Worm (Caenorhabditis elegans) whole organism, L3 larva: Measurements from ENCODE around the gene F59B1.10.

Source experiments
- ZK546.5 ChIP-seq: sonication (generic microtip); optimal IDR thresholded peaks from 2 replicates; lab custom pipeline; 2017; ENCODE audit warnings: missing biosample characterization, missing genetic modification characterization
- aly-2 ChIP-seq: fragments of 150-350 bp; optimal IDR thresholded peaks from 2 replicates; lab custom pipeline; 2014; ENCODE audit warnings: missing biosample characterization, missing genetic modification characterization
- ceh-82 ChIP-seq: fragments of 150-350 bp; optimal IDR thresholded peaks from 2 replicates; lab custom pipeline; 2014; ENCODE audit warnings: missing biosample characterization, missing genetic modification characterization
- daf-12 ChIP-seq: fragments of 150-350 bp; optimal IDR thresholded peaks from 2 replicates; lab custom pipeline; 2014; ENCODE audit warnings: missing biosample characterization, missing genetic modification reagents, missing genetic modification characterization
- egl-27 ChIP-seq: sonication (generic microtip); optimal IDR thresholded peaks from 4 replicates; lab custom pipeline; 2017; ENCODE audit warnings: missing biosample characterization, missing genetic modification reagents, missing genetic modification characterization
- egl-5 ChIP-seq: fragments of 150-350 bp; optimal IDR thresholded peaks from 2 replicates; lab custom pipeline; 2017; ENCODE audit warnings: missing biosample characterization, missing genetic modification reagents, missing genetic modification characterization, inconsistent platforms
- elt-2 ChIP-seq: sonication (generic microtip); optimal IDR thresholded peaks from 2 replicates; lab custom pipeline; 2016; ENCODE audit warnings: missing genetic modification reagents, mild to moderate bottlenecking, missing genetic modification characterization, missing compliant biosample characterization
- elt-3 ChIP-seq, 3 experiments: fragments of 150-350 bp in 1 of 3; sonication (generic microtip) in 2 of 3; optimal IDR thresholded peaks; 2 replicates in 2 of 3; 4 replicates in 1 of 3; lab custom pipeline; 2014 to 2017; ENCODE audit warnings: missing biosample characterization in 3 of 3, missing genetic modification characterization in 3 of 3
- fkh-2 ChIP-seq: fragments of 150-350 bp; optimal IDR thresholded peaks from 2 replicates; lab custom pipeline; 2014; ENCODE audit warnings: missing biosample characterization, missing genetic modification reagents, missing genetic modification characterization
- fos-1 ChIP-seq: fragments of 150-350 bp; optimal IDR thresholded peaks from 2 replicates; lab custom pipeline; 2014; ENCODE audit warnings: missing biosample characterization, missing genetic modification characterization
- hmg-11 ChIP-seq: sonication (generic microtip); optimal IDR thresholded peaks from 2 replicates; lab custom pipeline; 2016; ENCODE audit warnings: missing genetic modification characterization, missing compliant biosample characterization
- jun-1 ChIP-seq: fragments of 150-350 bp; optimal IDR thresholded peaks from 2 replicates; lab custom pipeline; 2014; ENCODE audit warnings: missing biosample characterization, missing genetic modification reagents, missing genetic modification characterization
- lin-15B ChIP-seq: fragments of 150-350 bp; optimal IDR thresholded peaks from 2 replicates; lab custom pipeline; 2014; ENCODE audit warnings: missing biosample characterization, missing genetic modification characterization
- lin-39 ChIP-seq: fragments of 150-350 bp; optimal IDR thresholded peaks from 2 replicates; lab custom pipeline; 2018; ENCODE audit warnings: missing biosample characterization, missing genetic modification reagents, missing genetic modification characterization
- mdl-1 ChIP-seq: fragments of 150-350 bp; optimal IDR thresholded peaks from 2 replicates; lab custom pipeline; 2014; ENCODE audit warnings: missing biosample characterization, missing genetic modification characterization
- nfya-1 ChIP-seq: sonication (generic microtip); optimal IDR thresholded peaks from 2 replicates; lab custom pipeline; 2017; ENCODE audit warnings: missing genetic modification characterization, mild to moderate bottlenecking, missing compliant biosample characterization, antibody characterized with exemption, moderate library complexity; ENCODE audit not compliant: insufficient read depth
- nhr-11 ChIP-seq: fragments of 150-350 bp; optimal IDR thresholded peaks from 2 replicates; lab custom pipeline; 2014; ENCODE audit warnings: missing biosample characterization, missing genetic modification characterization
- nhr-12 ChIP-seq: fragments of 150-350 bp; optimal IDR thresholded peaks from 2 replicates; lab custom pipeline; 2014; ENCODE audit warnings: missing biosample characterization, missing genetic modification characterization
- nhr-23 ChIP-seq: fragments of 150-350 bp; optimal IDR thresholded peaks from 2 replicates; lab custom pipeline; 2014; ENCODE audit warnings: missing biosample characterization, missing genetic modification reagents, missing genetic modification characterization
- nhr-237 ChIP-seq: fragments of 150-350 bp; optimal IDR thresholded peaks from 2 replicates; lab custom pipeline; 2014; ENCODE audit warnings: missing biosample characterization, missing genetic modification characterization
- nhr-25 ChIP-seq: sonication (generic microtip); optimal IDR thresholded peaks from 2 replicates; lab custom pipeline; 2017; ENCODE audit warnings: missing biosample characterization, missing genetic modification characterization
- nhr-28 ChIP-seq: fragments of 150-350 bp; optimal IDR thresholded peaks from 2 replicates; lab custom pipeline; 2014; ENCODE audit warnings: missing biosample characterization, missing genetic modification characterization
- nhr-43 ChIP-seq: sonication (generic microtip); optimal IDR thresholded peaks from 2 replicates; lab custom pipeline; 2016; ENCODE audit warnings: mild to moderate bottlenecking, missing genetic modification characterization, missing compliant biosample characterization; ENCODE audit not compliant: poor library complexity, severe bottlenecking
- nhr-77 ChIP-seq: fragments of 150-350 bp; optimal IDR thresholded peaks from 2 replicates; lab custom pipeline; 2014; ENCODE audit warnings: missing biosample characterization, missing genetic modification characterization
- pqm-1 ChIP-seq: fragments of 150-350 bp; optimal IDR thresholded peaks from 2 replicates; lab custom pipeline; 2017; ENCODE audit warnings: missing biosample characterization, missing genetic modification characterization, inconsistent platforms
- skn-1 ChIP-seq: fragments of 150-350 bp; optimal IDR thresholded peaks from 2 replicates; lab custom pipeline; 2014; ENCODE audit warnings: missing biosample characterization, missing genetic modification characterization
- snpc-4 ChIP-seq: fragments of 150-350 bp; optimal IDR thresholded peaks from 2 replicates; lab custom pipeline; 2014; ENCODE audit warnings: missing biosample characterization, missing genetic modification characterization
- unc-39 ChIP-seq: sonication (generic microtip); optimal IDR thresholded peaks from 4 replicates; lab custom pipeline; 2017; ENCODE audit warnings: missing biosample characterization, missing genetic modification characterization
- unc-62 ChIP-seq: fragments of 150-350 bp; sonication (generic microtip); optimal IDR thresholded peaks from 4 replicates; lab custom pipeline; 2014; ENCODE audit warnings: missing biosample characterization, missing genetic modification reagents, missing genetic modification characterization
- ztf-4 ChIP-seq: fragments of 150-350 bp; optimal IDR thresholded peaks from 2 replicates; lab custom pipeline; 2014; ENCODE audit warnings: missing biosample characterization, missing genetic modification characterization

F59B1.10 gene

ce11 chrV:3686292-3686691 is 38.5 kb upstream of the F59B1.10 start:
- TF ChIP-seq mdl-1 (no peak), jun-1 (tag; lab: Kevin White, UChicago) (no peak), daf-12 (tag; lab: Kevin White, UChicago) (no peak), lin-39 (no peak), nhr-43 (tag; lab: Kevin White, UChicago) (no peak), egl-27 (no peak), lin-15B (tag; lab: Kevin White, UChicago) (no peak), ceh-82 (tag; lab: Kevin White, UChicago) (no peak), fkh-2 (tag; lab: Kevin White, UChicago) (no peak), nhr-12 (no peak), elt-2 (no peak), nhr-25 (tag; lab: Kevin White, UChicago) (no peak)

DNA sequence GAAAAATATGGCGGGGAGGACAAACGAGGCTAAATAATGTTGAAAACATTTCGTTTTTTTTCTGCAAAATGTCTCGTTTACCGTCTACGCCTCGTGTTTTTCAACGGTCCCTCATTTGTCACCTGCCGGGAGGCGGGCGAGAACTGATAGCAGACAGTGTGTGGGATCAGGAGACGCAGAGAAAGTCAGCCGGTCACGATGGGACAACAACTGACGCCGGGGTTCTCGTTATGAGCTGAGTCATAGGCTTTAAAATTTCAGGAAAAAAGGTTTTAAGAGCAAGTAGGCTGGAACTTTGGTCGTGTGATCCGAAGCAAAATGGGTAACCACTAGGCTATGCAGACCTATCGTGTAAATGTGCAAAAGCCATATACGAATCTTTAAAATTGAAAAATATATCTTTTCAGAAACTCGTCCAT is 38.0 kb upstream of the F59B1.10 start, which contains the start of gene W08A12.2:
Gene W08A12.2, minus strand, starts transcription at position 103 of the 419 bp plus-strand sequence.
- TF ChIP-seq skn-1 (no peak), nfya-1 (tag; lab: Kevin White, UChicago) (peak; percentile 21)

ce11 chrV:3682553-3682952 is 34.8 kb upstream of the F59B1.10 start, which contains the start of gene W08A12.3:
TSS of gene W08A12.3 (plus strand) at chrV:3682853.
- TF ChIP-seq fkh-2 (tag; lab: Kevin White, UChicago) (no peak), pqm-1 (tag; lab: Kevin White, UChicago) (no peak)

DNA sequence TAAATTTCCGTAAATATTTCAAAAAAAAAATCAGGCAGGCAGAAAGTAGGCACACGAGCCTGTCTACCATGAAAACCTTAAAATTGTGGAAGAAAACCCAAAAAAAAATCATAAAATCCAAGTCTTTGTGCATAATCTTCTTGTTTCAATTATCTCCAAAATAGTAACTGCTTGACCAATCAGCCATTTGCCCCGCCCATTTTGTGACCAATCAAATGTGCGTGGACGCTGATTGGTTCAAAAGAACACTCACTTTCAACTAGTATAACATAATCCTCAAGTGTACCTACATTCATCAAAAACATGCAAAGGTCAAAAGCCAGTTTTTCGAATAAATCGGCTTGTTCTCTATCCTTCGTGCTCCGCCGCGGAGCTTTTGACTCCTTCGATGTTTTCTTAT is 30.8 kb upstream of the F59B1.10 start:
- TF ChIP-seq ztf-4 (tag; lab: Kevin White, UChicago): no peak
- no peak for TF ChIP-seq nhr-25 (tag; lab: Kevin White, UChicago)
- TF ChIP-seq unc-39 (tag; lab: Kevin White, UChicago): no peak
- no peak for TF ChIP-seq egl-27
- no peak for TF ChIP-seq hmg-11 (tag; lab: Kevin White, UChicago)
- peak; percentile 73 for TF ChIP-seq nfya-1 (tag; lab: Kevin White, UChicago)
- TF ChIP-seq nhr-237 (tag; lab: Kevin White, UChicago): no peak

- TF ChIP-seq nfya-1 (tag; lab: Kevin White, UChicago) (peak; percentile 29), daf-12 (tag; lab: Kevin White, UChicago) (no peak), nhr-237 (tag; lab: Kevin White, UChicago) (no peak), hmg-11 (tag; lab: Kevin White, UChicago) (no peak), nhr-11 (tag; lab: Kevin White, UChicago) (no peak), lin-39 (peak; percentile 38), egl-5 (tag; lab: Kevin White, UChicago) (peak; percentile 97), jun-1 (tag; lab: Kevin White, UChicago) (no peak), nhr-23 (tag; lab: Kevin White, UChicago) (no peak)
- TF ChIP-seq, all 47 proteins: peak for 3
Observed at ce11 chrV:3677212-3677611, 29.4 kb upstream of the F59B1.10 start.

ce11 chrV:3673080-3673479 is 25.3 kb upstream of the F59B1.10 start, which contains the start of gene pals-33:
TSS of gene pals-33 (plus strand) at chrV:3673380.
- TF ChIP-seq aly-2 (tag; lab: Kevin White, UChicago): no peak
- TF ChIP-seq lin-39: no peak
- TF ChIP-seq daf-12 (tag; lab: Kevin White, UChicago): no peak
- no peak for TF ChIP-seq egl-27
- TF ChIP-seq unc-62 (GFP tag; lab: Kevin White, UChicago): no peak
- no peak for TF ChIP-seq snpc-4 (tag; lab: Kevin White, UChicago)
- no peak for TF ChIP-seq nhr-12
- TF ChIP-seq elt-2: no peak
- TF ChIP-seq nhr-28: no peak
- TF ChIP-seq fos-1: no peak
- no peak for TF ChIP-seq nfya-1 (tag; lab: Kevin White, UChicago)
- no peak for TF ChIP-seq egl-5 (tag; lab: Kevin White, UChicago)
- no peak for TF ChIP-seq ceh-82 (tag; lab: Kevin White, UChicago)
- TF ChIP-seq elt-3 (tag; optimal IDR thresholded peaks at IDR 0.05; lab: Kevin White, UChicago): no peak
- no peak for TF ChIP-seq nhr-11 (tag; lab: Kevin White, UChicago)
- TF ChIP-seq ZK546.5 (tag; lab: Kevin White, UChicago): no peak
- no peak for TF ChIP-seq nhr-77
